Worm (Caenorhabditis elegans) whole organism, L4 larva: ENCODE data around the gene F37B12.3.

Experiments used
- D1046.2 ChIP-seq: fragments of 200-800 bp; sonication (Bioruptor generic); IDR thresholded peaks from 2 replicates; pipeline ENCODE4 v1.3.6; 2022; ENCODE audit warnings: missing genetic modification characterization, missing compliant biosample characterization
- F26F4.8 ChIP-seq: fragments of 200-800 bp; sonication (Bioruptor generic); conservative IDR thresholded peaks from 2 replicates; pipeline ENCODE4 v1.3.6; 2022; ENCODE audit warnings: missing genetic modification characterization, missing compliant biosample characterization
- F37D6.2 ChIP-seq: sonication (generic microtip); optimal IDR thresholded peaks from 2 replicates; lab custom pipeline; 2016; ENCODE audit warnings: mild to moderate bottlenecking, missing genetic modification characterization, missing compliant biosample characterization
- T26A8.4 ChIP-seq: fragments of 200-800 bp; sonication (Bioruptor generic); IDR thresholded peaks from 2 replicates; pipeline ENCODE4 v1.3.6; 2022; ENCODE audit warnings: missing genetic modification characterization, missing compliant biosample characterization
- Y105C5A.15 ChIP-seq: fragments of 200-800 bp; sonication (Bioruptor generic); IDR thresholded peaks from 2 replicates; pipeline ENCODE4 v1.3.6; 2022; ENCODE audit warnings: missing genetic modification characterization, missing compliant biosample characterization
- ZK546.5 ChIP-seq, 2 experiments: sonication (generic microtip); optimal IDR thresholded peaks; 2 replicates each; lab custom pipeline; 2017; ENCODE audit warnings: missing biosample characterization in 2 of 2, missing genetic modification characterization in 2 of 2
- aha-1 ChIP-seq: fragments of 150-350 bp; peaks from one replicate; lab custom pipeline; 2014; ENCODE audit warnings: missing biosample characterization, missing genetic modification characterization
- aly-2 ChIP-seq: sonication (generic microtip); optimal IDR thresholded peaks from 2 replicates; lab custom pipeline; 2018; ENCODE audit warnings: missing biosample characterization, missing genetic modification characterization
- ama-1 ChIP-seq: fragments of 150-350 bp; optimal IDR thresholded peaks from 2 replicates; lab custom pipeline; 2014; ENCODE audit warnings: inconsistent platforms, mixed read lengths
- arid-1 ChIP-seq: fragments of 200-800 bp; sonication (Bioruptor generic); conservative IDR thresholded peaks from 2 replicates; pipeline ENCODE4 v1.3.6; 2022; ENCODE audit warnings: missing genetic modification reagents, missing genetic modification characterization, missing compliant biosample characterization
- attf-4 ChIP-seq: sonication (generic microtip); optimal IDR thresholded peaks from 3 replicates; lab custom pipeline; 2017; ENCODE audit warnings: missing biosample characterization, missing genetic modification characterization
- ceh-28 ChIP-seq: fragments of 150-350 bp; optimal IDR thresholded peaks from 2 replicates; lab custom pipeline; 2014; ENCODE audit warnings: missing biosample characterization, missing genetic modification reagents, missing genetic modification characterization
- dmd-6 ChIP-seq: fragments of 200-800 bp; sonication (Bioruptor generic); IDR thresholded peaks from 2 replicates; pipeline ENCODE4 v1.3.6; 2022; ENCODE audit warnings: missing genetic modification reagents, missing genetic modification characterization, missing compliant biosample characterization
- dmd-8 ChIP-seq: fragments of 200-800 bp; sonication (Bioruptor generic); IDR thresholded peaks from 2 replicates; pipeline ENCODE4 v1.3.6; 2022; ENCODE audit warnings: missing genetic modification characterization, missing compliant biosample characterization
- dmd-9 ChIP-seq: fragments of 200-800 bp; sonication (Bioruptor generic); IDR thresholded peaks from 2 replicates; pipeline ENCODE4 v1.3.6; 2022; ENCODE audit warnings: missing genetic modification reagents, missing genetic modification characterization, missing compliant biosample characterization
- dpl-1 ChIP-seq: fragments of 150-350 bp; optimal IDR thresholded peaks from 2 replicates; lab custom pipeline; 2014; ENCODE audit warnings: missing biosample characterization, missing genetic modification reagents, missing genetic modification characterization
- dve-1 ChIP-seq: sonication (generic microtip); optimal IDR thresholded peaks from 2 replicates; lab custom pipeline; 2017; ENCODE audit warnings: antibody characterized with exemption, mild to moderate bottlenecking, missing genetic modification characterization, missing compliant biosample characterization; ENCODE audit not compliant: insufficient read depth
- egl-27 ChIP-seq: sonication (generic microtip); optimal IDR thresholded peaks from 3 replicates; lab custom pipeline; 2017; ENCODE audit warnings: missing biosample characterization, missing genetic modification reagents, missing genetic modification characterization
- fkh-10 ChIP-seq: fragments of 150-350 bp; optimal IDR thresholded peaks from 2 replicates; lab custom pipeline; 2014; ENCODE audit warnings: missing biosample characterization, missing genetic modification reagents, missing genetic modification characterization
- gei-8 ChIP-seq: fragments of 200-800 bp; sonication (Bioruptor generic); optimal IDR thresholded peaks from 2 replicates; lab custom pipeline; 2018; ENCODE audit warnings: mild to moderate bottlenecking, missing genetic modification characterization, missing compliant biosample characterization
- hif-1 ChIP-seq, 2 experiments: sonication (generic microtip); optimal IDR thresholded peaks; 2 replicates each; lab custom pipeline; 2016 to 2017; ENCODE audit warnings: missing compliant biosample characterization in 2 of 2, missing genetic modification characterization in 2 of 2, missing genetic modification reagents in 2 of 2, missing genotype in 2 of 2, mild to moderate bottlenecking in 1 of 2
- hlh-11 ChIP-seq: fragments of 200-800 bp; sonication (Bioruptor generic); optimal IDR thresholded peaks from 2 replicates; lab custom pipeline; 2018; ENCODE audit warnings: mild to moderate bottlenecking, missing genetic modification characterization, missing compliant biosample characterization
- hmg-1.1 ChIP-seq: fragments of 200-800 bp; sonication (Bioruptor generic); IDR thresholded peaks from 2 replicates; pipeline ENCODE4 v1.3.6; 2022; ENCODE audit warnings: missing genetic modification reagents, missing genetic modification characterization, missing compliant biosample characterization
- lim-7 ChIP-seq: fragments of 200-800 bp; sonication (Bioruptor generic); IDR thresholded peaks from 2 replicates; pipeline ENCODE4 v1.3.6; 2022; ENCODE audit warnings: missing genetic modification characterization, missing compliant biosample characterization
- lin-1 ChIP-seq: fragments of 200-800 bp; sonication (Bioruptor generic); IDR thresholded peaks from 2 replicates; pipeline ENCODE4 v1.3.6; 2022; ENCODE audit warnings: missing genetic modification reagents, missing genetic modification characterization, missing compliant biosample characterization
- lin-13 ChIP-seq: fragments of 150-350 bp; optimal IDR thresholded peaks from 2 replicates; lab custom pipeline; 2014; ENCODE audit warnings: missing biosample characterization, missing genetic modification reagents, missing genetic modification characterization
- lin-15B ChIP-seq: fragments of 150-350 bp; sonication (generic microtip); optimal IDR thresholded peaks from 3 replicates; lab custom pipeline; 2014; ENCODE audit warnings: missing biosample characterization, missing genetic modification characterization
- lin-29 ChIP-seq: fragments of 200-800 bp; sonication (Bioruptor generic); IDR thresholded peaks from 2 replicates; pipeline ENCODE4 v1.3.6; 2022; ENCODE audit warnings: missing genetic modification reagents, missing genetic modification characterization, missing compliant biosample characterization
- lin-38 ChIP-seq: fragments of 200-800 bp; sonication (Bioruptor generic); IDR thresholded peaks from 2 replicates; pipeline ENCODE4 v1.3.6; 2022; ENCODE audit warnings: missing genetic modification reagents, missing genetic modification characterization, missing compliant biosample characterization
- lsy-2 ChIP-seq, 2 experiments: fragments of 150-350 bp in 1 of 2; sonication (generic microtip) in 1 of 2; optimal IDR thresholded peaks; 2 replicates each; lab custom pipeline; 2014 to 2017; ENCODE audit warnings: missing biosample characterization in 2 of 2, missing genetic modification characterization in 2 of 2
- madf-9 ChIP-seq: fragments of 200-800 bp; sonication (Bioruptor generic); conservative IDR thresholded peaks from 2 replicates; pipeline ENCODE4 v1.3.6; 2022; ENCODE audit warnings: missing genetic modification reagents, missing genetic modification characterization, missing compliant biosample characterization
- mdt-29 ChIP-seq: fragments of 200-800 bp; sonication (Bioruptor generic); IDR thresholded peaks from 2 replicates; pipeline ENCODE4 v1.3.6; 2022; ENCODE audit warnings: missing genetic modification reagents, missing genetic modification characterization, missing compliant biosample characterization
- mep-1 ChIP-seq: fragments of 150-350 bp; sonication (generic microtip); optimal IDR thresholded peaks from 3 replicates; lab custom pipeline; 2014; ENCODE audit warnings: missing biosample characterization, missing genetic modification characterization
- nhr-102 ChIP-seq: sonication (generic microtip); optimal IDR thresholded peaks from 2 replicates; lab custom pipeline; 2016; ENCODE audit warnings: mild to moderate bottlenecking, missing genetic modification characterization, moderate library complexity, missing compliant biosample characterization
- nhr-11 ChIP-seq: fragments of 150-350 bp; optimal IDR thresholded peaks from 2 replicates; lab custom pipeline; 2014; ENCODE audit warnings: missing biosample characterization, missing genetic modification characterization
- nhr-237 ChIP-seq: sonication (generic microtip); optimal IDR thresholded peaks from 2 replicates; lab custom pipeline; 2017; ENCODE audit warnings: missing biosample characterization, missing genetic modification characterization
- nhr-28 ChIP-seq: fragments of 150-350 bp; optimal IDR thresholded peaks from 2 replicates; lab custom pipeline; 2014; ENCODE audit warnings: missing biosample characterization, missing genetic modification characterization
- nhr-6 ChIP-seq: fragments of 150-350 bp; optimal IDR thresholded peaks from 2 replicates; lab custom pipeline; 2014; ENCODE audit warnings: missing biosample characterization, missing genetic modification characterization
- nhr-76 ChIP-seq: fragments of 150-350 bp; optimal IDR thresholded peaks from 2 replicates; lab custom pipeline; 2014; ENCODE audit warnings: missing biosample characterization, missing genetic modification characterization
- pha-4 ChIP-seq, 2 experiments: fragments of 150-350 bp in 1 of 2; fragments of 200-800 bp in 1 of 2; sonication (Bioruptor generic) in 1 of 2; IDR thresholded peaks in 1 of 2; optimal IDR thresholded peaks in 1 of 2; 2 replicates each; pipeline versions ENCODE4 v1.3.6 to Lab custom; 2014 to 2022; ENCODE audit warnings: missing genetic modification characterization in 2 of 2, missing genetic modification reagents in 2 of 2, missing biosample characterization in 1 of 2, missing compliant biosample characterization in 1 of 2
- rbr-2 ChIP-seq: sonication (generic microtip); optimal IDR thresholded peaks from 2 replicates; lab custom pipeline; 2016; ENCODE audit warnings: missing genotype, missing genetic modification characterization, missing compliant biosample characterization
- set-16 ChIP-seq: fragments of 200-800 bp; sonication (Bioruptor generic); IDR thresholded peaks from 2 replicates; pipeline ENCODE4 v1.3.6; 2022; ENCODE audit warnings: missing genetic modification reagents, missing genetic modification characterization, missing compliant biosample characterization
- skn-1 ChIP-seq: fragments of 150-350 bp; optimal IDR thresholded peaks from 2 replicates; lab custom pipeline; 2014; ENCODE audit warnings: missing biosample characterization, missing genetic modification characterization
- spr-1 ChIP-seq: sonication (generic microtip); optimal IDR thresholded peaks from 2 replicates; lab custom pipeline; 2016; ENCODE audit warnings: mild to moderate bottlenecking, missing genetic modification characterization, missing compliant biosample characterization
- spr-3 ChIP-seq: fragments of 200-800 bp; sonication (Bioruptor generic); optimal IDR thresholded peaks from 2 replicates; lab custom pipeline; 2018; ENCODE audit warnings: mild to moderate bottlenecking, missing genetic modification characterization, missing compliant biosample characterization
- tag-97 ChIP-seq: fragments of 200-800 bp; sonication (Bioruptor generic); IDR thresholded peaks from 2 replicates; pipeline ENCODE4 v1.3.6; 2022; ENCODE audit warnings: missing genetic modification characterization, missing compliant biosample characterization
- unc-39 ChIP-seq: sonication (generic microtip); optimal IDR thresholded peaks from 2 replicates; lab custom pipeline; 2017; ENCODE audit warnings: missing biosample characterization, missing genetic modification characterization
- zag-1 ChIP-seq: fragments of 150-350 bp; optimal IDR thresholded peaks from 2 replicates; lab custom pipeline; 2014; ENCODE audit warnings: missing biosample characterization, missing genetic modification characterization
- zfp-2 ChIP-seq: sonication (generic microtip); optimal IDR thresholded peaks from 2 replicates; lab custom pipeline; 2016; ENCODE audit warnings: mild to moderate bottlenecking, missing genetic modification characterization, missing compliant biosample characterization
- zfp-3 ChIP-seq: fragments of 200-800 bp; sonication (Bioruptor generic); conservative IDR thresholded peaks from 2 replicates; pipeline ENCODE4 v1.3.6; 2022; ENCODE audit warnings: missing genetic modification reagents, missing genetic modification characterization, missing compliant biosample characterization
- ztf-7 ChIP-seq: fragments of 150-350 bp; optimal IDR thresholded peaks from 2 replicates; lab custom pipeline; 2014; ENCODE audit warnings: missing biosample characterization, missing genetic modification characterization

Gene F37B12.3

DNA sequence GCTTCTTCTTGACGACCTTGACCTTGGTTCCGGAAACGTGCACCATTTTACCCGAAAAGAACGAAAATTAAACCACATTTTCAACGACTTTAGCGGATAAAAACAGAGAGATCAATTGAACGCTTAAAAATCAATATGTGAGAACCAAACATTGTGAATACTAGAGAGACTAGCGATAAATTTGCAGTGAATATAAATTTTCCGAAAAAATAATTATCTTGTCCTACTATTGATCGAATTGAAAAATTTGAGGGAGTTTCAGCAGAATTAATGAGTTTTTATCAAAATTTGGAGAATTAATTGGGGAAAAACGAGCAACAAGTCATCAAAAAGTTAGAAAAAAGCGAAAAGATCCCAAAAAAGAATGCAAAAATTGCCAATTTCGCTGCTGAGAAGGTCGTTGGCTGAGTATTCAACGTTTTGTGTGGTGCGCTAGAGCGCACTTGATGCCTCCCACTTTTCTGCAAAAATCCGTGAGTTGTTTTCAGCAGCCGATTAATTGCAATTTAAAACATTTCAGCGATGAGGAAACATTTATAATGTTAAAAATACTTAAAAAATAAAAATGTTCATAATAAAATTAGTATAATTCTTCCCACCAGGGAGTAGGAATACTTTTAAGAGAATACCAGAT, 15.9 kb upstream of the F37B12.3 start, which contains the start of gene rpl-32:
TSS of gene rpl-32 (minus strand) at position 51 of the 634 bp plus-strand sequence.
- TF ChIP-seq zfp-2 (tag; lab: Kevin White, UChicago) (no peak), lsy-2 (tag; optimal IDR thresholded peaks at IDR 0.05; lab: Kevin White, UChicago) (peak; percentile 6 to 90), ztf-7 (tag; lab: Kevin White, UChicago) (no peak), aha-1 (tag; lab: Kevin White, UChicago) (peak; percentile 78), madf-9 (GFP tag; lab: Robert Waterston, UW) (no peak), hlh-11 (tag; lab: Kevin White, UChicago) (peak; percentile 76), spr-1 (no peak), pha-4 (GFP tag; IDR thresholded peaks at IDR 0.05; lab: Robert Waterston, UW) (0 out of 2 replicates have a peak, but pooled peaks have one; percentile 26), pha-4 (tag; optimal IDR thresholded peaks at IDR 0.05; lab: Kevin White, UChicago) (peak; percentile 71), nhr-28 (tag; lab: Kevin White, UChicago) (peak; percentile 76), lim-7 (GFP tag; lab: Robert Waterston, UW) (no peak), nhr-11 (tag; lab: Kevin White, UChicago) (peak; percentile 81), spr-3 (no peak), egl-27 (tag; lab: Kevin White, UChicago) (no peak), dmd-8 (no peak), T26A8.4 (no peak), arid-1 (GFP tag; lab: Robert Waterston, UW) (no peak), zag-1 (tag; lab: Kevin White, UChicago) (no peak), lin-29 (GFP tag; lab: Robert Waterston, UW) (no peak), hif-1 (tag; optimal IDR thresholded peaks at IDR 0.05; lab: Kevin White, UChicago) (peak in 1 of 2 experiments; percentile 70), nhr-6 (tag; lab: Kevin White, UChicago) (peak; percentile 81), gei-8 (GFP tag; lab: Kevin White, UChicago) (no peak), lin-15B (peak; percentile 32), lin-13 (GFP tag; lab: Kevin White, UChicago) (peak; percentile 70), hmg-1.1 (GFP tag; lab: Robert Waterston, UW) (peak; percentile 51), mep-1 (tag; lab: Kevin White, UChicago) (peak; percentile 84), ZK546.5 (tag; optimal IDR thresholded peaks at IDR 0.05; lab: Kevin White, UChicago) (no peak), dmd-6 (GFP tag; lab: Robert Waterston, UW) (peak; percentile 50), attf-4 (tag; lab: Kevin White, UChicago) (no peak), Y105C5A.15 (GFP tag; lab: Robert Waterston, UW) (0 out of 2 replicates have a peak, but pooled peaks have one; percentile 6), dve-1 (tag; lab: Kevin White, UChicago) (peak; percentile 86), mdt-29 (no peak), aly-2 (tag; lab: Kevin White, UChicago) (no peak), D1046.2 (GFP tag; lab: Robert Waterston, UW) (no peak), ama-1 (lab: Kevin White, UChicago) (peak; percentile 17), rbr-2 (tag; lab: Kevin White, UChicago) (peak; percentile 74), F37D6.2 (peak; percentile 14), skn-1 (no peak), nhr-76 (tag; lab: Kevin White, UChicago) (no peak), fkh-10 (GFP tag; lab: Kevin White, UChicago) (peak; percentile 14), nhr-237 (tag; lab: Kevin White, UChicago) (no peak), dmd-9 (GFP tag; lab: Robert Waterston, UW) (no peak), zfp-3 (GFP tag; lab: Robert Waterston, UW) (no peak), unc-39 (tag; lab: Kevin White, UChicago) (no peak), dpl-1 (GFP tag; lab: Kevin White, UChicago) (peak; percentile 71), nhr-102 (tag; lab: Kevin White, UChicago) (peak; percentile 25), tag-97 (no peak), ceh-28 (tag; lab: Kevin White, UChicago) (no peak), set-16 (GFP tag; lab: Robert Waterston, UW) (no peak), lin-1 (GFP tag; lab: Robert Waterston, UW) (no peak), lin-38 (peak; percentile 97), F26F4.8 (GFP tag; lab: Robert Waterston, UW) (no peak)
